Fruit fly (Drosophila melanogaster) whole organism, embryonic: Measurements from ENCODE around the gene Rpp14b.

Source experiments
- Adf1 ChIP-seq: fragments of 200-800 bp; sonication (Bioruptor generic); IDR thresholded peaks from 2 replicates; pipeline ENCODE4 v1.3.6; 2022; ENCODE audit warnings: missing biosample characterization, missing genetic modification characterization
- B-H1 ChIP-seq: fragments of 200-800 bp; sonication (Bioruptor generic); IDR thresholded peaks from 3 replicates; pipeline ENCODE4 v1.3.6; 2022; ENCODE audit warnings: missing biosample characterization, missing genetic modification characterization
- Bgb ChIP-seq: fragments of 200-800 bp; sonication (Bioruptor generic); IDR thresholded peaks from 2 replicates; pipeline ENCODE4 v1.3.6; 2022; ENCODE audit warnings: missing biosample characterization, missing genetic modification characterization; ENCODE audit not compliant: partially characterized antibody
- BtbVII ChIP-seq: fragments of 200-800 bp; sonication (Bioruptor generic); optimal IDR thresholded peaks from 3 replicates; lab custom pipeline; 2017; ENCODE audit warnings: missing biosample characterization, mild to moderate bottlenecking, missing genetic modification characterization
- Bteb2 ChIP-seq: fragments of 200-800 bp; sonication (Bioruptor generic); optimal IDR thresholded peaks from 2 replicates; lab custom pipeline; 2016; ENCODE audit warnings: missing biosample characterization, missing genetic modification characterization
- CG10543 ChIP-seq: fragments of 200-800 bp; sonication (Bioruptor generic); optimal IDR thresholded peaks from 3 replicates; lab custom pipeline; 2017; ENCODE audit warnings: missing biosample characterization, mild to moderate bottlenecking, missing genetic modification characterization, moderate library complexity
- CG11093 ChIP-seq: fragments of 200-800 bp; sonication (Bioruptor generic); IDR thresholded peaks from 3 replicates; pipeline ENCODE4 v1.3.6; 2022; ENCODE audit warnings: missing biosample characterization, missing genetic modification characterization
- CG12236 ChIP-seq: fragments of 200-800 bp; sonication (Bioruptor generic); optimal IDR thresholded peaks from 2 replicates; lab custom pipeline; 2016; ENCODE audit warnings: missing biosample characterization, missing genetic modification characterization
- CG15479 ChIP-seq: fragments of 200-800 bp; sonication (Bioruptor generic); optimal IDR thresholded peaks from 3 replicates; lab custom pipeline; 2019; ENCODE audit warnings: missing biosample characterization, mild to moderate bottlenecking, missing genetic modification characterization, moderate library complexity
- CG15696 ChIP-seq: fragments of 200-800 bp; sonication (Bioruptor generic); optimal IDR thresholded peaks from 2 replicates; lab custom pipeline; 2019; ENCODE audit warnings: missing biosample characterization, mild to moderate bottlenecking, missing genetic modification characterization, moderate library complexity
- CG16813 ChIP-seq: fragments of 200-800 bp; sonication (Bioruptor generic); IDR thresholded peaks from 3 replicates; pipeline ENCODE4 v1.3.6; 2022; ENCODE audit warnings: missing biosample characterization, missing genetic modification characterization; ENCODE audit not compliant: partially characterized antibody
- CG17361 ChIP-seq: fragments of 200-800 bp; sonication (Bioruptor generic); IDR thresholded peaks from 3 replicates; pipeline ENCODE4 v1.3.6; 2022; ENCODE audit warnings: missing biosample characterization, missing genetic modification characterization
- CG18011 ChIP-seq: fragments of 200-800 bp; sonication (Bioruptor generic); optimal IDR thresholded peaks from 2 replicates; lab custom pipeline; 2017; ENCODE audit warnings: missing biosample characterization, missing genetic modification characterization, mild to moderate bottlenecking, moderate library complexity, missing genotype
- CG2678 ChIP-seq: fragments of 200-800 bp; sonication (Bioruptor generic); optimal IDR thresholded peaks from 3 replicates; lab custom pipeline; 2019; ENCODE audit warnings: missing biosample characterization, mild to moderate bottlenecking, missing genetic modification characterization, moderate library complexity
- CG32532 ChIP-seq: fragments of 200-800 bp; sonication (Bioruptor generic); IDR thresholded peaks from 2 replicates; pipeline ENCODE4 v1.3.6; 2022; ENCODE audit warnings: missing biosample characterization, missing genetic modification characterization
- CG4617 ChIP-seq: fragments of 200-800 bp; sonication (Bioruptor generic); optimal IDR thresholded peaks from 3 replicates; lab custom pipeline; 2016; ENCODE audit warnings: missing biosample characterization, missing genetic modification characterization, borderline replicate concordance
- CG6689 ChIP-seq: fragments of 200-800 bp; sonication (Bioruptor generic); IDR thresholded peaks from 2 replicates; pipeline ENCODE4 v1.3.6; 2022; ENCODE audit warnings: missing biosample characterization, missing genetic modification characterization
- CG6765 ChIP-seq: fragments of 200-800 bp; sonication (Bioruptor generic); optimal IDR thresholded peaks from 3 replicates; lab custom pipeline; 2017; ENCODE audit warnings: missing biosample characterization, mild to moderate bottlenecking, missing genetic modification characterization
- CG6813 ChIP-seq: fragments of 200-800 bp; sonication (Bioruptor generic); optimal IDR thresholded peaks from 2 replicates; lab custom pipeline; 2017; ENCODE audit warnings: missing biosample characterization, missing genetic modification characterization, mild to moderate bottlenecking, moderate library complexity, missing genetic modification reagents
- CG7556 ChIP-seq: fragments of 200-800 bp; sonication (Bioruptor generic); optimal IDR thresholded peaks from 2 replicates; lab custom pipeline; 2017; ENCODE audit warnings: missing biosample characterization, mild to moderate bottlenecking, missing genetic modification characterization
- CG7928 ChIP-seq: fragments of 200-800 bp; sonication (Bioruptor generic); optimal IDR thresholded peaks from 2 replicates; lab custom pipeline; 2017; ENCODE audit warnings: missing biosample characterization, mild to moderate bottlenecking, missing genetic modification characterization
- CG8388 ChIP-seq: fragments of 200-800 bp; sonication (Bioruptor generic); optimal IDR thresholded peaks from 2 replicates; lab custom pipeline; 2019; ENCODE audit warnings: missing biosample characterization, mild to moderate bottlenecking, missing genetic modification characterization, moderate library complexity
- CG8924 ChIP-seq: fragments of 200-800 bp; optimal IDR thresholded peaks from 3 replicates; lab custom pipeline; 2019; ENCODE audit warnings: missing biosample characterization, mild to moderate bottlenecking, missing genetic modification characterization, moderate library complexity
- CG9932 ChIP-seq: fragments of 200-800 bp; sonication (Bioruptor generic); IDR thresholded peaks from 2 replicates; pipeline ENCODE4 v1.3.6; 2022; ENCODE audit warnings: missing biosample characterization, missing genetic modification characterization
- D19A ChIP-seq: fragments of 200-800 bp; optimal IDR thresholded peaks from 3 replicates; lab custom pipeline; 2019; ENCODE audit warnings: missing biosample characterization, mild to moderate bottlenecking, missing genetic modification characterization, moderate library complexity
- Dll ChIP-seq: fragments of 200-800 bp; sonication (Bioruptor generic); IDR thresholded peaks from 4 replicates; pipeline ENCODE4 v1.3.6; 2022; ENCODE audit warnings: missing biosample characterization, missing genetic modification characterization; ENCODE audit not compliant: partially characterized antibody
- Drgx ChIP-seq: fragments of 200-800 bp; sonication (Bioruptor generic); IDR thresholded peaks from 2 replicates; pipeline ENCODE4 v1.3.6; 2022; ENCODE audit warnings: missing biosample characterization, missing genetic modification characterization
- Gsc ChIP-seq: fragments of 200-800 bp; sonication (Bioruptor generic); IDR thresholded peaks from 2 replicates; pipeline ENCODE4 v1.3.6; 2022; ENCODE audit warnings: missing biosample characterization, missing genetic modification characterization
- HLH54F ChIP-seq: fragments of 200-800 bp; sonication (Bioruptor generic); optimal IDR thresholded peaks from 3 replicates; lab custom pipeline; 2016; ENCODE audit warnings: missing biosample characterization, missing genetic modification characterization
- Mad ChIP-seq: fragments of 200-800 bp; sonication (Bioruptor generic); optimal IDR thresholded peaks from 2 replicates; lab custom pipeline; 2016; ENCODE audit warnings: missing biosample characterization, missing genetic modification characterization
- NK7.1 ChIP-seq: fragments of 200-800 bp; sonication (Bioruptor generic); optimal IDR thresholded peaks from 3 replicates; lab custom pipeline; 2016; ENCODE audit warnings: missing biosample characterization, missing genetic modification characterization
- Sin3A ChIP-seq: fragments of >200 bp; optimal IDR thresholded peaks from 2 replicates; lab custom pipeline; 2018
- bigmax ChIP-seq: fragments of 200-800 bp; sonication (Bioruptor generic); optimal IDR thresholded peaks from 2 replicates; lab custom pipeline; 2018; ENCODE audit warnings: missing biosample characterization, mild to moderate bottlenecking, missing genetic modification characterization
- bowl ChIP-seq: fragments of 200-800 bp; sonication (Bioruptor generic); IDR thresholded peaks from 2 replicates; pipeline ENCODE4 v1.3.6; 2022; ENCODE audit warnings: missing biosample characterization, missing genetic modification characterization
- br ChIP-seq: fragments of >200 bp; optimal IDR thresholded peaks from 2 replicates; lab custom pipeline; 2017
- cas ChIP-seq: fragments of 200-800 bp; sonication (Bioruptor generic); IDR thresholded peaks from 2 replicates; pipeline ENCODE4 v1.3.6; 2022; ENCODE audit warnings: missing biosample characterization, missing genetic modification characterization
- chinmo ChIP-seq: fragments of 200-800 bp; sonication (Bioruptor generic); IDR thresholded peaks from 4 replicates; pipeline ENCODE4 v1.3.6; 2022; ENCODE audit warnings: missing biosample characterization, missing genetic modification characterization; ENCODE audit not compliant: partially characterized antibody
- crol ChIP-seq: fragments of 200-800 bp; sonication (Bioruptor generic); IDR thresholded peaks from 2 replicates; pipeline ENCODE4 v1.3.6; 2022; ENCODE audit warnings: missing biosample characterization, missing genetic modification characterization
- dati ChIP-seq: fragments of 200-800 bp; sonication (Bioruptor generic); IDR thresholded peaks from 2 replicates; pipeline ENCODE4 v1.3.6; 2022; ENCODE audit warnings: missing biosample characterization, missing genetic modification characterization
- dmrt99B ChIP-seq: fragments of 200-800 bp; sonication (Bioruptor generic); optimal IDR thresholded peaks from 2 replicates; lab custom pipeline; 2018; ENCODE audit warnings: missing biosample characterization, mild to moderate bottlenecking, missing genetic modification characterization, moderate library complexity
- dysf ChIP-seq: fragments of 200-800 bp; sonication (Bioruptor generic); IDR thresholded peaks from 3 replicates; pipeline ENCODE4 v1.3.6; 2022; ENCODE audit warnings: missing biosample characterization, missing genetic modification characterization
- emc ChIP-seq: fragments of 200-800 bp; sonication (Bioruptor generic); optimal IDR thresholded peaks from 2 replicates; lab custom pipeline; 2016; ENCODE audit warnings: missing biosample characterization, missing genetic modification characterization
- exex ChIP-seq: fragments of 200-800 bp; sonication (Bioruptor generic); optimal IDR thresholded peaks from 4 replicates; lab custom pipeline; 2018; ENCODE audit warnings: missing biosample characterization, mild to moderate bottlenecking, missing genetic modification characterization, moderate library complexity
- gfzf ChIP-seq: fragments of 200-800 bp; sonication (Bioruptor generic); optimal IDR thresholded peaks from 2 replicates; lab custom pipeline; 2016; ENCODE audit warnings: missing biosample characterization, mild to moderate bottlenecking, missing genetic modification characterization, moderate library complexity
- ham ChIP-seq: fragments of 200-800 bp; sonication (Bioruptor generic); IDR thresholded peaks from 2 replicates; pipeline ENCODE4 v1.3.6; 2022; ENCODE audit warnings: missing biosample characterization, missing genetic modification characterization
- kah ChIP-seq: fragments of 200-800 bp; sonication (Bioruptor generic); optimal IDR thresholded peaks from 2 replicates; lab custom pipeline; 2018; ENCODE audit warnings: missing biosample characterization, mild to moderate bottlenecking, missing genetic modification characterization
- kay ChIP-seq: fragments of 200-800 bp; sonication (Bioruptor generic); optimal IDR thresholded peaks from 2 replicates; lab custom pipeline; 2016; ENCODE audit warnings: missing biosample characterization, missing genetic modification characterization
- oc ChIP-seq: fragments of 200-800 bp; sonication (Bioruptor generic); optimal IDR thresholded peaks from 2 replicates; lab custom pipeline; 2018; ENCODE audit warnings: missing biosample characterization, mild to moderate bottlenecking, missing genetic modification characterization, moderate library complexity
- peb ChIP-seq: fragments of 200-800 bp; sonication (Bioruptor generic); IDR thresholded peaks from 2 replicates; pipeline ENCODE4 v1.3.6; 2022; ENCODE audit warnings: missing biosample characterization, missing genetic modification characterization
- prd ChIP-seq, 3 experiments: fragments of >200 bp in 2 of 3; fragments of 200-800 bp in 1 of 3; sonication (Bioruptor generic) in 1 of 3; optimal IDR thresholded peaks in 2 of 3; IDR thresholded peaks in 1 of 3; 2 replicates in 2 of 3; 3 replicates in 1 of 3; pipeline versions ENCODE4 v1.3.6 to Lab custom; 2017 to 2022; ENCODE audit warnings: missing biosample characterization in 1 of 3, missing genetic modification characterization in 1 of 3
- pros ChIP-seq: fragments of 200-800 bp; sonication (Bioruptor generic); optimal IDR thresholded peaks from 3 replicates; lab custom pipeline; 2019; ENCODE audit warnings: missing biosample characterization, mild to moderate bottlenecking, missing genetic modification characterization, moderate library complexity
- sd ChIP-seq: fragments of 200-800 bp; sonication (Bioruptor generic); optimal IDR thresholded peaks from 3 replicates; lab custom pipeline; 2018; ENCODE audit warnings: missing biosample characterization, mild to moderate bottlenecking, missing genetic modification characterization, moderate library complexity

The Rpp14b gene

DNA sequence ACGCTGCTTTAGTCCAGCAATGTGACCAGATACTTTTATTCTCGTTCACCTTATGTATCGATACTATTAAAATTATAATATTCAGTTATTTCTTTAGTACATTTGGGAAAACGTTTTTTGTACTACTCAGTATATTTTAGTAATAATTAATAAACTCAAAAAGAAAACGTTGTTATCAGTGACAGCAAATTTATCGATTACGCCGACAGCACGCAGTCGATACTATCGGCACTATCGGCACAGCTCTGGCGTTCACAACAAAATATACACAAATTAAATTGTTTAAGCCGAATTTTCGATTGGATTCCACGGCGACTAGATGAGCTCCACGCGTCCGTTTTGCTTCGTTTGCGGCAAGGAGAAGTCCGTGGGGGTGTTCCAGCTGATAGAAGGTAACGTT is 16.3 kb upstream of the Rpp14b start, which contains the start of the genes janA, Sry-alpha and Sry-beta (continued):
- TF ChIP-seq peb (GFP tag; lab: Robert Waterston, UW) = no peak
- TF ChIP-seq prd (optimal IDR thresholded peaks at IDR 0.05; lab: Kevin White, UChicago) = no peak
- TF ChIP-seq prd (GFP tag; IDR thresholded peaks at IDR 0.05; lab: Robert Waterston, UW) = peak; percentile 10; the same call in 1 of the 3 replicates
- TF ChIP-seq CG8388 (GFP tag; lab: Kevin White, UChicago) = no peak
- TF ChIP-seq CG32532 (GFP tag; lab: Robert Waterston, UW) = no peak; the same call in 1 of the 2 replicates
- TF ChIP-seq CG4617 (GFP tag; lab: Kevin White, UChicago) = peak; percentile 92
- no peak for TF ChIP-seq oc (tag; lab: Kevin White, UChicago)
- TF ChIP-seq CG16813 (GFP tag; lab: Robert Waterston, UW) = peak; percentile 100
- no peak for TF ChIP-seq CG10543 (GFP tag; lab: Kevin White, UChicago)
- peak; percentile 64 for TF ChIP-seq CG8924 (tag; lab: Kevin White, UChicago)
- no peak for TF ChIP-seq HLH54F (GFP tag; lab: Kevin White, UChicago)
- no peak for TF ChIP-seq CG17361 (GFP tag; lab: Robert Waterston, UW)
- TF ChIP-seq CG9932 (GFP tag; lab: Robert Waterston, UW) = peak; percentile 43; the same call in 1 of the 2 replicates
- no peak for TF ChIP-seq CG6765 (GFP tag; lab: Kevin White, UChicago)
- no peak for TF ChIP-seq CG12236 (GFP tag; lab: Kevin White, UChicago)
- no peak for TF ChIP-seq CG11093 (GFP tag; lab: Robert Waterston, UW)
- TF ChIP-seq dati (GFP tag; lab: Robert Waterston, UW) = no peak
- TF ChIP-seq CG15696 = no peak
- TF ChIP-seq CG2678 = no peak
- TF ChIP-seq chinmo (GFP tag; lab: Robert Waterston, UW) = peak; percentile 99
- peak; percentile 99 for TF ChIP-seq Bgb (GFP tag; lab: Robert Waterston, UW)
- no peak for TF ChIP-seq Drgx (GFP tag; lab: Robert Waterston, UW)
- no peak for TF ChIP-seq pros
- TF ChIP-seq dysf (GFP tag; lab: Robert Waterston, UW) = no peak
- no peak for TF ChIP-seq kay (GFP tag; lab: Kevin White, UChicago)
- TF ChIP-seq exex (tag; lab: Kevin White, UChicago) = no peak
- no peak for TF ChIP-seq bigmax (GFP tag; lab: Kevin White, UChicago)
- TF ChIP-seq BtbVII = no peak
- no peak for TF ChIP-seq sd (tag; lab: Kevin White, UChicago)
- TF ChIP-seq Sin3A (lab: Kevin White, UChicago) = peak; percentile 73
- no peak for TF ChIP-seq CG7928 (GFP tag; lab: Kevin White, UChicago)
- peak; percentile 51 for TF ChIP-seq Adf1
- no peak for TF ChIP-seq CG6689
- TF ChIP-seq bowl (GFP tag; lab: Robert Waterston, UW) = no peak
- TF ChIP-seq B-H1 (GFP tag; lab: Robert Waterston, UW) = no peak
- no peak for TF ChIP-seq emc (GFP tag; lab: Kevin White, UChicago)
- TF ChIP-seq br (lab: Kevin White, UChicago) = no peak
- peak; percentile 63 for TF ChIP-seq gfzf
- TF ChIP-seq D19A (tag; lab: Kevin White, UChicago) = no peak
- TF ChIP-seq kah (GFP tag; lab: Kevin White, UChicago) = no peak
- no peak for TF ChIP-seq cas
- no peak for TF ChIP-seq ham
- peak; percentile 100 for TF ChIP-seq Dll (GFP tag; lab: Robert Waterston, UW)
- no peak for TF ChIP-seq CG7556
- peak; percentile 26 for TF ChIP-seq Mad (GFP tag; lab: Kevin White, UChicago)
- no peak for TF ChIP-seq crol
- TF ChIP-seq CG18011 (GFP tag; lab: Kevin White, UChicago) = no peak
- no peak for TF ChIP-seq NK7.1
- TF ChIP-seq CG15479 (GFP tag; lab: Kevin White, UChicago) = no peak
- no peak for TF ChIP-seq dmrt99B (tag; lab: Kevin White, UChicago)
- TF ChIP-seq Gsc = no peak
- TF ChIP-seq Bteb2 (GFP tag; lab: Kevin White, UChicago) = no peak
- TF ChIP-seq CG6813 (GFP tag; lab: Kevin White, UChicago) = no peak
